Fruit fly (Drosophila melanogaster): ENCODE results near the gene f-cup.
A peak's percentile ranks its signal among the peaks of the same experiment; 100 is the strongest.

Gene f-cup

DNA sequence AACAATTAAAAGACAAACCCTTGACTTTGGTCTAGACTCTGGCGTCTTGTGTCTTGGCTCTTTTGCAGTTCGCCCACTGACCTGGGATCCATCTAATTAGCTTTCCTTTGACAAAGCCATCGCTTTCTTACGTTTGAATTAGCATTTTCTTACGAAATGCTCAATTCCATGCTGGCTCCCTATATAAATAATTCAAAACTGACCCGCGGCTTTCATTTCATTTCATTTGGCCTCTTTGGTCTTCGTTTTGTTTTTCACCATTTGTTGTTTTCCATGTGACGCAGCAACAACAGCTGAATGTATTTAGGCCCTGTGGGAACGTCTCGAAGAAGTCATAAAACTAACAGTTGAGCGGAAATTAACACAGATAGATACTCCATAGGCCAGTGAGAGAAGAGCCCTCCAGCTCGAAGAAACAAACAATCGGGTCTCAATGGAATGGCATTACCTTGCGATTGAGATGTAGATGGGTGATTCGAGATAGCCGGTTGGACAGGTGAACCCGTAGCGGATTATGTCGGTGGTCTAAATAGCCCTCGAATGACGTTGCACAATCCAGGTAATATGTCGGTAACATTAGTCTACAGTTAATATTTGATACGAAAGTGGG lies 23.5 kb upstream of the f-cup start:
- no peak for TF ChIP-seq CG6808 (GFP tag; optimal IDR thresholded peaks at IDR 0.05)
- no peak for TF ChIP-seq CG6163 (GFP tag; IDR thresholded peaks at IDR 0.05)
- TF ChIP-seq Hr38 (GFP tag; optimal IDR thresholded peaks at IDR 0.05): no peak
- TF ChIP-seq achi (GFP tag; optimal IDR thresholded peaks at IDR 0.05): no peak
- no peak for TF ChIP-seq CG32006 (GFP tag; optimal IDR thresholded peaks at IDR 0.05)
- no peak for TF ChIP-seq Eip78C (GFP tag)

DNA sequence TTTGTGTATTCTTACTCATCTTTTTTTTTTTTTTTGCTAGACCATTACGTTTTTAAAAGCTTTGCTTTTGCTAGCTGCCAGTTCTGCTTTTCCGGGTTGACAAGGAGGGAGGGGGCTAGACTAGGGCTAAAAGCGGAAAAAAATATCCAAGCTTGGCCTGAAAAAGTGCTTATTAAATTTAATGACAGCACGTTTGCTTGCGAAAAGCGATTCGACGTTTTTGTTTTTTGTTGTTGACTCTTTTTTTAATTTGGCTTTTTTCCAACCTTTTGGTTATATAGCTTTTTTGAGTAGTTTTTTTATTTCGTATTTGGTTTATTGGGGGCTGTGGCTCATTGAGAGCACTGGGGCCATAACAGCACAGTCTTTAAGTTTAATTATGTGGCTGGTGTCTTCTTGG lies 21.8 kb upstream of the f-cup start:
- TF ChIP-seq Blimp-1 (GFP tag; optimal IDR thresholded peaks at IDR 0.05) (no peak), achi (GFP tag; optimal IDR thresholded peaks at IDR 0.05) (no peak), CG8119 (GFP tag; IDR thresholded peaks at IDR 0.05) (no peak), Hr39 (GFP tag; optimal IDR thresholded peaks at IDR 0.05) (no peak), eg (GFP tag; IDR thresholded peaks at IDR 0.05) (no peak), dac (GFP tag; optimal IDR thresholded peaks at IDR 0.05) (no peak), cyc (GFP tag; optimal IDR thresholded peaks at IDR 0.05) (no peak), CG31627 (GFP tag; optimal IDR thresholded peaks at IDR 0.05) (no peak), fd85E (GFP tag; optimal IDR thresholded peaks at IDR 0.05) (no peak), CG11902 (GFP tag; optimal IDR thresholded peaks at IDR 0.05) (no peak), fkh (GFP tag; optimal IDR thresholded peaks at IDR 0.05) (no peak), CG15336 (GFP tag; IDR thresholded peaks at IDR 0.05) (no peak), Eip93F (GFP tag; optimal IDR thresholded peaks at IDR 0.05) (no peak), ss (GFP tag; optimal IDR thresholded peaks at IDR 0.05) (no peak), CG7368 (GFP tag; optimal IDR thresholded peaks at IDR 0.05) (no peak), CG6163 (GFP tag; IDR thresholded peaks at IDR 0.05) (no peak)

DNA sequence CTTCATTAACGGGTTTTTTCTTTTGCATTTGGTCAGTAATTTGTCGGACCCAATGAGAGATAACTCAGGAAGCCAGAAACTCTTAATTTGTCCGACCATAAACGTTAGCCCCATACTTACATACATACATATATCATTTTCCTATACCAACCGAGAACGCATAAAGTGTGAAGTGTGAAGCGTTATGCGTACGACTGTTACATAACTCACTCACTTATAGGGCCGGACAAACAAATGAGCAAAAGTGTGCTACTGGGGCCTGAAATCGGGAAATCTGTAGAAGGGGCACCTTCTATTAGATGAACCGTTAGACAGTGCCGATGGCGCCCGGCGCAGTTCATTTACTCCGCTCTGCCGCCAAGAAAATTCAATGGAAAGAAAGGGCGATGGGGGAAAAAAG lies 21.4 kb upstream of the f-cup start:
- TF ChIP-seq CG31627 (GFP tag; optimal IDR thresholded peaks at IDR 0.05) (no peak), fkh (GFP tag; optimal IDR thresholded peaks at IDR 0.05) (no peak), pdm3 (GFP tag; optimal IDR thresholded peaks at IDR 0.05) (no peak), Ets21C (GFP tag; optimal IDR thresholded peaks at IDR 0.05) (no peak), eg (GFP tag; IDR thresholded peaks at IDR 0.05) (no peak), topi (GFP tag; optimal IDR thresholded peaks at IDR 0.05) (no peak), CG8319 (GFP tag; optimal IDR thresholded peaks at IDR 0.05) (no peak), Eip78C (GFP tag) (no peak), dac (GFP tag; optimal IDR thresholded peaks at IDR 0.05) (no peak), cyc (GFP tag; optimal IDR thresholded peaks at IDR 0.05) (no peak), CG11902 (GFP tag; optimal IDR thresholded peaks at IDR 0.05) (no peak), fd59A (GFP tag; optimal IDR thresholded peaks at IDR 0.05) (no peak), CG3032 (tag; optimal IDR thresholded peaks at IDR 0.05) (no peak), Hr4 (GFP tag; optimal IDR thresholded peaks at IDR 0.05) (no peak), CG32006 (GFP tag; optimal IDR thresholded peaks at IDR 0.05) (no peak), salr (GFP tag; optimal IDR thresholded peaks at IDR 0.05) (no peak)

DNA sequence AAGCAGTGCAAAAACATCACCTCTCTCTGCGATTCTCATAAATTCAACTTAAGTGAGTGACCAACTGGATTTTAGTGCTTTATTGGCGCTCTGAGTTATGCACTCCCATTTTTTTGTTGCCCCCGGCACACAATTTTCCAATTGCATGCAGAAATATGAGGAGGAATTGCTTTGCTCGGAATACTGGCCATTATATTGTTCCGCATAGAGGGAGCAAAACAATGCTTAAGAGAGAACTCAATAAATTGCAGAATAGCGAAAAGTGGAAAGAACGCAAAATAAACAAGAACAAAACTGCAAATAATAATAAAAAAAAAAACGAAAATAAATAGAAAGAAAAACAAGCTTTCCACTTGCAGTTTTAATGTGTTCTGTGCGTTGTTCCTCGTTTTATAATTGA lies 20.2 kb upstream of the f-cup start:
- TF ChIP-seq Ets21C (GFP tag; optimal IDR thresholded peaks at IDR 0.05) (no peak), CG10631 (GFP tag; optimal IDR thresholded peaks at IDR 0.05) (no peak), cyc (GFP tag; optimal IDR thresholded peaks at IDR 0.05) (no peak), CG34406 (GFP tag; optimal IDR thresholded peaks at IDR 0.05) (no peak)

DNA sequence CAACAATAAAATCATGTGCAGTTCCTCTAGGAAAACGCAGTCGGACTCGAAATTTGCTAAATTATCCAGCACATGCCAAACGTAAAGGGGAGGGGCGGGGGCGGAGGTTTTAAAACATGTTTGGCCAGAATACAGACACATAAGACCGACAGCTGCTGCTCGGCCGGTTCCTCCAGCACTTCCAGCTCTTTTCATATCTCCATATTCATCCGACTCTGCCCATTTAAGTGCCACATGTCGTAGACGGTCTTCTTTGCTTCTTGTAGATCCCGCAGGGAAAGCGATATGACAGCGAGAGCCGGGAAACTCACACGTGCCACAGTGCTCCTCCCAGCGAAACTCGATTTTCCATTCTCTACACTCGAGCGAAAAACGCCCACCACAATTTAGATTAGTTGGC lies 18.4 kb upstream of the f-cup start:
- TF ChIP-seq net (GFP tag; optimal IDR thresholded peaks at IDR 0.05): no peak
- TF ChIP-seq Eip78C (GFP tag): peak; percentile 44
- peak in 1 of 2 experiments; percentile 12 for TF ChIP-seq ss (GFP tag; optimal IDR thresholded peaks at IDR 0.05)

DNA sequence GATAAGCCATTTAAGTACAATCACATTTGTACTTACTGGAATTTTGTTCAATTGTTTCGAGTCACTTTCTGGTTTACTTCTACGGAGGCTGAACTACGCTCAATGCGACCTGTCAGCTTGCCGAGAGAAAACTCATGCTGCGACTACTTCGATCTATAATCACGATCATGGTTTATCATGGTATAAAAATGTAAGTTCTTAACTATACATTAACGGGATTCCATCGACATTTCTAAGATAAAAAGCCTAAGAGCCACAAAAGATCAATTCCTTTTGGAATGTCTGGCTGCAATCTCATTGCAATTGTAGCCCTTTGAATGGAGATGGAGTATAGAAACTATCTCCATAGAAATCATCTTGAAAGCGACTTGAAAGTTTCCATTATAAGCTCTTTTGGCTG lies 17.4 kb upstream of the f-cup start, which contains the start of gene Ubc87F:
Ubc87F (minus strand) TSS at position 101 of the 400 bp plus-strand sequence.
- TF ChIP-seq svp (GFP tag) (no peak), Hr39 (GFP tag; optimal IDR thresholded peaks at IDR 0.05) (no peak), ss (GFP tag; optimal IDR thresholded peaks at IDR 0.05) (no peak), Ets21C (GFP tag; optimal IDR thresholded peaks at IDR 0.05) (no peak), CG6276 (GFP tag; optimal IDR thresholded peaks at IDR 0.05) (no peak), CG3919 (GFP tag; optimal IDR thresholded peaks at IDR 0.05) (no peak)
